Worm (Caenorhabditis elegans): Measurements from ENCODE around the gene dhs-25.

dhs-25 gene

ce11 chrX:1528107-1528506 lies 41.8 kb downstream of the dhs-25 start:
- peak; percentile 42 for TF ChIP-seq skn-1 (tag; optimal IDR thresholded peaks at IDR 0.05)
- no peak for TF ChIP-seq hlh-4 (tag; optimal IDR thresholded peaks at IDR 0.05)
- TF ChIP-seq zip-4 (GFP tag; optimal IDR thresholded peaks at IDR 0.05) = peak; percentile 68

- no peak for TF ChIP-seq lin-13 (GFP tag; optimal IDR thresholded peaks at IDR 0.05)
- no peak for TF ChIP-seq nhr-90 (tag; optimal IDR thresholded peaks at IDR 0.05; ENCODE audit: poor library complexity)
- peak; percentile 8 for TF ChIP-seq nhr-71 (tag; optimal IDR thresholded peaks at IDR 0.05)
- peak; percentile 81 for TF ChIP-seq lin-14 (GFP tag; optimal IDR thresholded peaks at IDR 0.05)
- TF ChIP-seq C34B4.2 (tag; optimal IDR thresholded peaks at IDR 0.05) = no peak
- no peak for TF ChIP-seq lin-35 (GFP tag; optimal IDR thresholded peaks at IDR 0.05)
- no peak for TF ChIP-seq ceh-63 (GFP tag; optimal IDR thresholded peaks at IDR 0.05)
- TF ChIP-seq tbx-2 (tag; optimal IDR thresholded peaks at IDR 0.05) = no peak
- TF ChIP-seq tlp-1 (tag; optimal IDR thresholded peaks at IDR 0.05) = no peak
- TF ChIP-seq efl-1 (optimal IDR thresholded peaks at IDR 0.05) = no peak
- TF ChIP-seq efl-1 (GFP tag; optimal IDR thresholded peaks at IDR 0.05 in 1 of 2) = peak in 1 of 2 experiments; percentile 60
- TF ChIP-seq C16A3.4 (tag; optimal IDR thresholded peaks at IDR 0.05) = no peak
- TF ChIP-seq lir-3 (tag; optimal IDR thresholded peaks at IDR 0.05; ENCODE audit: poor library complexity) = no peak
- no peak for TF ChIP-seq ztf-4 (tag; optimal IDR thresholded peaks at IDR 0.05)
- peak; percentile 47 for TF ChIP-seq rnt-1 (tag; optimal IDR thresholded peaks at IDR 0.05)
- no peak for TF ChIP-seq elt-3 (tag; optimal IDR thresholded peaks at IDR 0.05)
- no peak for TF ChIP-seq ceh-82 (tag; optimal IDR thresholded peaks at IDR 0.05)
- no peak for TF ChIP-seq zag-1 (tag; optimal IDR thresholded peaks at IDR 0.05)
- TF ChIP-seq vab-15 (tag; optimal IDR thresholded peaks at IDR 0.05) = no peak
- 0 out of 2 replicates have a peak, but pooled peaks have one; percentile 25 for TF ChIP-seq nhr-19 (GFP tag; conservative IDR thresholded peaks at IDR 0.05)
- TF ChIP-seq skn-1 (tag; optimal IDR thresholded peaks at IDR 0.05) = peak; percentile 12
- TF ChIP-seq dsc-1 (tag; optimal IDR thresholded peaks at IDR 0.05) = no peak
- no peak for TF ChIP-seq F16B12.6 (tag; optimal IDR thresholded peaks at IDR 0.05)
These were observed 42.7 kb downstream of the dhs-25 start for ce11 chrX:1529013-1529412.

ce11 chrX:1535261-1535660 lies 48.9 kb downstream of the dhs-25 start, which contains the start of gene K06A9.3:
TSS of gene K06A9.3 (minus strand) at chrX:1535361.
- TF ChIP-seq elt-3 (tag; optimal IDR thresholded peaks at IDR 0.05) (no peak), ces-1 (GFP tag; optimal IDR thresholded peaks at IDR 0.05) (no peak), pag-3 (tag; optimal IDR thresholded peaks at IDR 0.05; ENCODE audit: borderline replicate concordance, insufficient read depth) (no peak), ceh-63 (GFP tag; optimal IDR thresholded peaks at IDR 0.05) (no peak), egl-13 (tag; optimal IDR thresholded peaks at IDR 0.05) (no peak), sox-4 (tag; optimal IDR thresholded peaks at IDR 0.05) (no peak), lin-13 (GFP tag; optimal IDR thresholded peaks at IDR 0.05) (no peak), blmp-1 (tag; optimal IDR thresholded peaks at IDR 0.05) (no peak)

ce11 chrX:1536138-1536537 lies 49.8 kb downstream of the dhs-25 start, which contains the start of gene K06A9.2:
TSS of gene K06A9.2 (plus strand) at chrX:1536366.
- TF ChIP-seq elt-3 (tag; optimal IDR thresholded peaks at IDR 0.05) (no peak), efl-3 (GFP tag; optimal IDR thresholded peaks at IDR 0.05) (no peak), nhr-85 (tag) (peak; percentile 56), nhr-28 (tag; optimal IDR thresholded peaks at IDR 0.05) (no peak), ets-5 (GFP tag; IDR thresholded peaks at IDR 0.05) (no peak), egl-27 (tag; optimal IDR thresholded peaks at IDR 0.05) (no peak), zag-1 (tag; optimal IDR thresholded peaks at IDR 0.05) (no peak), nhr-237 (tag; optimal IDR thresholded peaks at IDR 0.05) (no peak), mep-1 (tag; optimal IDR thresholded peaks at IDR 0.05) (peak; percentile 35), lin-39 (tag; optimal IDR thresholded peaks at IDR 0.05) (no peak), jun-1 (tag; optimal IDR thresholded peaks at IDR 0.05) (no peak), unc-86 (tag; optimal IDR thresholded peaks at IDR 0.05) (no peak), ztf-4 (tag; optimal IDR thresholded peaks at IDR 0.05) (no peak), unc-30 (tag; optimal IDR thresholded peaks at IDR 0.05) (no peak), nhr-19 (GFP tag; conservative IDR thresholded peaks at IDR 0.05) (peak; percentile 70), hpl-2 (GFP tag; optimal IDR thresholded peaks at IDR 0.05) (no peak), rnt-1 (tag; optimal IDR thresholded peaks at IDR 0.05) (peak; percentile 73), elt-2 (tag; optimal IDR thresholded peaks at IDR 0.05) (no peak), ceh-82 (tag; optimal IDR thresholded peaks at IDR 0.05) (no peak), sox-4 (tag; optimal IDR thresholded peaks at IDR 0.05) (no peak), ceh-90 (tag; optimal IDR thresholded peaks at IDR 0.05) (no peak), ceh-88 (GFP tag; IDR thresholded peaks at IDR 0.05) (no peak), F16B12.6 (tag; optimal IDR thresholded peaks at IDR 0.05) (no peak), zip-4 (GFP tag; optimal IDR thresholded peaks at IDR 0.05) (no peak), nhr-20 (tag; optimal IDR thresholded peaks at IDR 0.05) (peak; percentile 61), ama-1 (optimal IDR thresholded peaks at IDR 0.05) (no peak), irx-1 (tag; optimal IDR thresholded peaks at IDR 0.05) (peak; percentile 6), hlh-4 (tag; optimal IDR thresholded peaks at IDR 0.05) (no peak)
